Fruit fly (Drosophila melanogaster): ENCODE results near the gene AstA-R1.

dm6 chrX:3689079-3689478 is 114.7 kb downstream of the AstA-R1 start:
- TF ChIP-seq CG6854 (GFP tag; optimal IDR thresholded peaks at IDR 0.05) (no peak), esn (GFP tag; optimal IDR thresholded peaks at IDR 0.05) (no peak), achi (GFP tag; optimal IDR thresholded peaks at IDR 0.05) (peak; percentile 28), CG10631 (GFP tag; optimal IDR thresholded peaks at IDR 0.05) (no peak), fd85E (GFP tag; optimal IDR thresholded peaks at IDR 0.05) (no peak), CG15336 (GFP tag; IDR thresholded peaks at IDR 0.05) (peak; percentile 49; the same call in 1 of the 2 replicates), spab (GFP tag; optimal IDR thresholded peaks at IDR 0.05) (peak; percentile 34), lz (GFP tag; optimal IDR thresholded peaks at IDR 0.05) (no peak), CG8319 (GFP tag; optimal IDR thresholded peaks at IDR 0.05) (no peak), CG6808 (GFP tag; optimal IDR thresholded peaks at IDR 0.05) (peak; percentile 63)

Measured in whole organism, prepupa.